Worm (Caenorhabditis elegans) whole organism, L2 larva: Measurements from ENCODE around the gene Y43F8B.18.

Experiments
- ZK546.5 ChIP-seq: sonication (generic microtip); optimal IDR thresholded peaks from 2 replicates; lab custom pipeline; 2017; ENCODE audit warnings: missing biosample characterization, missing genetic modification characterization
- ama-1 ChIP-seq: fragments of 150-350 bp; optimal IDR thresholded peaks from 2 replicates; lab custom pipeline; 2018; ENCODE audit warnings: inconsistent platforms
- lsy-2 ChIP-seq, 2 experiments: fragments of 150-350 bp in 1 of 2; sonication (generic microtip) in 1 of 2; optimal IDR thresholded peaks; 2 replicates each; lab custom pipeline; 2014 to 2017; ENCODE audit warnings: missing biosample characterization in 2 of 2, missing genetic modification characterization in 2 of 2
- nhr-11 ChIP-seq: fragments of 150-350 bp; optimal IDR thresholded peaks from 2 replicates; lab custom pipeline; 2014; ENCODE audit warnings: missing biosample characterization, missing genetic modification characterization
- nhr-77 ChIP-seq: fragments of 150-350 bp; optimal IDR thresholded peaks from 2 replicates; lab custom pipeline; 2014; ENCODE audit warnings: missing biosample characterization, missing genetic modification characterization
- zag-1 ChIP-seq: fragments of 150-350 bp; optimal IDR thresholded peaks from 2 replicates; lab custom pipeline; 2014; ENCODE audit warnings: missing biosample characterization, missing genetic modification characterization
- ztf-4 ChIP-seq: fragments of 150-350 bp; optimal IDR thresholded peaks from 2 replicates; lab custom pipeline; 2014; ENCODE audit warnings: missing biosample characterization, missing genetic modification characterization

DNA sequence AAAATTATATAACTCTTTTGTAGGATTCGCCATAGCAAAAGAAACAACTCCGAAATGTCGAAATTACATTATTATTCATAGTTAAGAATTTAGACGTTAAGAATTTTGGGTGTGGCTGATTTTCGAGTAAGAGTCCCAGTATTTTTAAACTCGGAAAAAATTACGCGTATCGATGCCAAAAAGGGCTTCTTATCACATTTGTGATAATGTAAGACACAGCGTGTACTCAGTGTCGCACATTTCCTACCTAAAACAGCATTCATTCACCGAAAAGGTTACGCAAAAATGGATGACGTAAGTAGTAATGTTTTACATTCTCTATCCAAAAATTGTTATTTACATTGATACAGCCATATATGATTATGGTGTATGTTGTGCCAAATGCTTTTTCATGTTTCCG lies 36.2 kb upstream of the Y43F8B.18 start, which contains the start of gene M04C3.5:
- TF ChIP-seq nhr-11 (tag; lab: Kevin White, UChicago) (no peak), zag-1 (tag; lab: Kevin White, UChicago) (no peak), ama-1 (lab: Kevin White, UChicago) (no peak), lsy-2 (tag; optimal IDR thresholded peaks at IDR 0.05; lab: Kevin White, UChicago) (no peak), ZK546.5 (tag; lab: Kevin White, UChicago) (no peak), ztf-4 (tag; lab: Kevin White, UChicago) (no peak), nhr-77 (no peak)
